Worm (Caenorhabditis elegans) whole organism, mixed stage, embryonic: ENCODE results near the gene clec-183.

ENCODE experiments used
- M03D4.4 ChIP-seq: sonication (generic microtip); optimal IDR thresholded peaks from 2 replicates; lab custom pipeline; 2017; ENCODE audit warnings: mild to moderate bottlenecking, missing genetic modification characterization, missing compliant biosample characterization
- bed-3 ChIP-seq: fragments of 200-800 bp; sonication (Bioruptor generic); optimal IDR thresholded peaks from 3 replicates; lab custom pipeline; 2018; ENCODE audit warnings: mild to moderate bottlenecking, missing genetic modification characterization, moderate library complexity, missing compliant biosample characterization
- ceh-83 ChIP-seq: fragments of 200-800 bp; sonication (Bioruptor generic); optimal IDR thresholded peaks from 2 replicates; lab custom pipeline; 2018; ENCODE audit warnings: mild to moderate bottlenecking, missing genetic modification characterization, missing compliant biosample characterization
- ces-1 ChIP-seq: fragments of 150-350 bp; optimal IDR thresholded peaks from 2 replicates; lab custom pipeline; 2014; ENCODE audit warnings: missing biosample characterization, missing genetic modification reagents, missing genetic modification characterization
- drap-1 ChIP-seq: fragments of 200-800 bp; sonication (Bioruptor generic); optimal IDR thresholded peaks from 3 replicates; lab custom pipeline; 2018; ENCODE audit warnings: mild to moderate bottlenecking, missing genetic modification characterization, missing compliant biosample characterization
- elt-1 ChIP-seq: sonication (generic microtip); optimal IDR thresholded peaks from 2 replicates; lab custom pipeline; 2017; ENCODE audit warnings: missing genetic modification characterization, mild to moderate bottlenecking, missing compliant biosample characterization, antibody characterized with exemption, moderate library complexity, borderline replicate concordance; ENCODE audit not compliant: insufficient read depth
- elt-3 ChIP-seq: fragments of 150-350 bp; optimal IDR thresholded peaks from 2 replicates; lab custom pipeline; 2014; ENCODE audit warnings: missing biosample characterization, missing genetic modification characterization
- flh-1 ChIP-seq: fragments of 200-800 bp; sonication (Bioruptor generic); optimal IDR thresholded peaks from 2 replicates; lab custom pipeline; 2018; ENCODE audit warnings: mild to moderate bottlenecking, missing genetic modification characterization, moderate library complexity, missing compliant biosample characterization
- ham-2 ChIP-seq: fragments of 200-800 bp; sonication (Bioruptor generic); optimal IDR thresholded peaks from 2 replicates; lab custom pipeline; 2018; ENCODE audit warnings: mild to moderate bottlenecking, missing genetic modification characterization, missing compliant biosample characterization
- hlh-1 ChIP-seq: fragments of 150-350 bp; optimal IDR thresholded peaks from 2 replicates; lab custom pipeline; 2014; ENCODE audit warnings: missing biosample characterization, missing genetic modification reagents, missing genetic modification characterization
- lin-13 ChIP-seq: fragments of 150-350 bp; optimal IDR thresholded peaks from 2 replicates; lab custom pipeline; 2014; ENCODE audit warnings: missing biosample characterization, missing genetic modification characterization
- lsy-2 ChIP-seq: fragments of 150-350 bp; optimal IDR thresholded peaks from 2 replicates; lab custom pipeline; 2014; ENCODE audit warnings: missing biosample characterization, missing genetic modification characterization
- mab-5 ChIP-seq: fragments of 150-350 bp; optimal IDR thresholded peaks from 2 replicates; lab custom pipeline; 2014; ENCODE audit warnings: missing biosample characterization, missing genetic modification characterization
- mls-2 ChIP-seq: sonication (generic microtip); optimal IDR thresholded peaks from 2 replicates; lab custom pipeline; 2016; ENCODE audit warnings: mild to moderate bottlenecking, missing genetic modification characterization, moderate library complexity, missing compliant biosample characterization
- nhr-12 ChIP-seq: fragments of 150-350 bp; optimal IDR thresholded peaks from 2 replicates; lab custom pipeline; 2014; ENCODE audit warnings: missing biosample characterization, missing genetic modification characterization
- nhr-76 ChIP-seq: sonication (generic microtip); optimal IDR thresholded peaks from 2 replicates; lab custom pipeline; 2017; ENCODE audit warnings: missing biosample characterization, missing genetic modification characterization
- pha-4 ChIP-seq: fragments of 150-350 bp; optimal IDR thresholded peaks from 2 replicates; lab custom pipeline; 2018; ENCODE audit warnings: missing biosample characterization, missing genetic modification reagents, missing genetic modification characterization
- sptf-1 ChIP-seq: sonication (generic microtip); optimal IDR thresholded peaks from 2 replicates; lab custom pipeline; 2017; ENCODE audit warnings: mild to moderate bottlenecking, missing genetic modification characterization, moderate library complexity, missing compliant biosample characterization
- tbx-8 ChIP-seq: fragments of 200-800 bp; sonication (Bioruptor generic); optimal IDR thresholded peaks from 2 replicates; lab custom pipeline; 2018; ENCODE audit warnings: mild to moderate bottlenecking, missing genetic modification characterization, moderate library complexity, missing compliant biosample characterization
- unc-120 ChIP-seq: sonication (generic microtip); optimal IDR thresholded peaks from 2 replicates; lab custom pipeline; 2017; ENCODE audit warnings: missing genetic modification characterization, missing compliant biosample characterization; ENCODE audit not compliant: poor library complexity, severe bottlenecking
- unc-39 ChIP-seq: fragments of 150-350 bp; optimal IDR thresholded peaks from 2 replicates; lab custom pipeline; 2014; ENCODE audit warnings: missing biosample characterization, missing genetic modification characterization
- unc-62 ChIP-seq: fragments of 150-350 bp; optimal IDR thresholded peaks from 2 replicates; lab custom pipeline; 2014; ENCODE audit warnings: missing biosample characterization, missing genetic modification reagents, missing genetic modification characterization
- zip-8 ChIP-seq: fragments of 150-350 bp; optimal IDR thresholded peaks from 2 replicates; lab custom pipeline; 2014; ENCODE audit warnings: missing biosample characterization, missing genetic modification characterization
- ztf-11 ChIP-seq: fragments of 150-350 bp; optimal IDR thresholded peaks from 2 replicates; lab custom pipeline; 2014; ENCODE audit warnings: missing biosample characterization, missing genetic modification characterization

The clec-183 gene

ce11 chrIV:9367852-9368627 lies 40.2 kb downstream of the clec-183 start:
- TF ChIP-seq nhr-76 (tag; lab: Kevin White, UChicago) (no peak), sptf-1 (no peak), ces-1 (GFP tag; lab: Kevin White, UChicago) (peak; percentile 2), hlh-1 (tag; lab: Kevin White, UChicago) (peak; percentile 29), pha-4 (tag; lab: Kevin White, UChicago) (peak; percentile 55)

DNA sequence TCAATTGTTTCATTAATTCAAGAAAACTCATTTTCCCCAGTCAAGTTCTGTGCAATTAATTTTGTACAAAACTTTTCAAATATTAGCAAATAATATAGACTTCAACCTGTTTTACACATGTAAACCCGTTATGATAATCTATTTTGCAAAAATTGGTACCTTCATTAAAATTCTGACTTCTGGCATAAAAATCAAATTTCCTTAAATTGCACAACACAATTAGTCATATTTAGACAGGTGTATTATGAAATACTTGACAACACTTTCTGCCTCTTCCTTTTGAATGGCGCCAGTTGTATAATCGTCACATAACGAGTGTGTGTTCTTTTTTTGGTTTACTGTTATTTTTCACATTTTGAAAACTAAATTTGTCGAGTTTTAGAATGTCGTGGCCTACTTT lies 43.3 kb downstream of the clec-183 start, which contains the start of gene fbxc-58:
TSS of gene fbxc-58 (plus strand) at position 383 of the 400 bp plus-strand sequence.
- TF ChIP-seq ces-1 (GFP tag; lab: Kevin White, UChicago): peak; percentile 53
- no peak for TF ChIP-seq zip-8 (tag; lab: Kevin White, UChicago)

- TF ChIP-seq unc-120 (tag; lab: Kevin White, UChicago) (no peak), elt-3 (tag; lab: Kevin White, UChicago) (no peak), elt-1 (tag; lab: Kevin White, UChicago) (no peak), tbx-8 (GFP tag; lab: Kevin White, UChicago) (no peak)
- TF ChIP-seq, all 35 proteins: peak for 0
Observed at ce11 chrIV:9374529-9374928, 46.7 kb downstream of the clec-183 start, which contains the start of gene C10C5.3. Gene C10C5.3, plus strand, starts transcription at chrIV:9374829.

- TF ChIP-seq ceh-83 (GFP tag; lab: Kevin White, UChicago) (no peak), nhr-12 (tag; lab: Kevin White, UChicago) (no peak), drap-1 (GFP tag; lab: Kevin White, UChicago) (no peak), lin-13 (tag; lab: Kevin White, UChicago) (no peak), flh-1 (no peak), ham-2 (no peak), bed-3 (GFP tag; lab: Kevin White, UChicago) (no peak), unc-62 (no peak), sptf-1 (no peak), pha-4 (tag; lab: Kevin White, UChicago) (no peak), unc-39 (tag; lab: Kevin White, UChicago) (no peak), mls-2 (tag; lab: Kevin White, UChicago) (no peak), tbx-8 (GFP tag; lab: Kevin White, UChicago) (no peak), M03D4.4 (tag; lab: Kevin White, UChicago) (no peak)
Observed at ce11 chrIV:9376550-9376949, 48.7 kb downstream of the clec-183 start.

- TF ChIP-seq lsy-2: no peak
- no peak for TF ChIP-seq nhr-76 (tag; lab: Kevin White, UChicago)
- TF ChIP-seq drap-1 (GFP tag; lab: Kevin White, UChicago): no peak
- TF ChIP-seq sptf-1: no peak
- no peak for TF ChIP-seq mab-5 (tag; lab: Kevin White, UChicago)
- TF ChIP-seq flh-1: no peak
- TF ChIP-seq unc-120 (tag; lab: Kevin White, UChicago): no peak
- no peak for TF ChIP-seq unc-62
- no peak for TF ChIP-seq ztf-11 (tag; lab: Kevin White, UChicago)
Observed at ce11 chrIV:9378272-9378671, 50.5 kb downstream of the clec-183 start, which contains the start of gene C10C5.4. Gene C10C5.4, plus strand, starts transcription at chrIV:9378552.
